Worm (Caenorhabditis elegans) whole organism, midembryonic: ENCODE results near the gene Y97E10AR.4.

Source experiments
- cog-1 ChIP-seq: sonication (generic microtip); optimal IDR thresholded peaks from 2 replicates; lab custom pipeline; 2016; ENCODE audit warnings: missing genetic modification characterization, missing compliant biosample characterization
- klf-2 ChIP-seq: fragments of 200-800 bp; sonication (Bioruptor generic); conservative IDR thresholded peaks from 2 replicates; pipeline ENCODE4 v1.3.6; 2022; ENCODE audit warnings: missing genetic modification reagents, missing genetic modification characterization, missing compliant biosample characterization
- med-1 ChIP-seq: sonication (generic microtip); optimal IDR thresholded peaks from 2 replicates; lab custom pipeline; 2017; ENCODE audit warnings: missing genetic modification characterization, mild to moderate bottlenecking, missing compliant biosample characterization, antibody characterized with exemption, missing genetic modification reagents; ENCODE audit not compliant: insufficient read depth
- ztf-29 ChIP-seq: fragments of 200-800 bp; sonication (Bioruptor generic); IDR thresholded peaks from 2 replicates; pipeline ENCODE4 v1.3.6; 2022; ENCODE audit warnings: missing genetic modification reagents, missing genetic modification characterization, missing compliant biosample characterization

DNA sequence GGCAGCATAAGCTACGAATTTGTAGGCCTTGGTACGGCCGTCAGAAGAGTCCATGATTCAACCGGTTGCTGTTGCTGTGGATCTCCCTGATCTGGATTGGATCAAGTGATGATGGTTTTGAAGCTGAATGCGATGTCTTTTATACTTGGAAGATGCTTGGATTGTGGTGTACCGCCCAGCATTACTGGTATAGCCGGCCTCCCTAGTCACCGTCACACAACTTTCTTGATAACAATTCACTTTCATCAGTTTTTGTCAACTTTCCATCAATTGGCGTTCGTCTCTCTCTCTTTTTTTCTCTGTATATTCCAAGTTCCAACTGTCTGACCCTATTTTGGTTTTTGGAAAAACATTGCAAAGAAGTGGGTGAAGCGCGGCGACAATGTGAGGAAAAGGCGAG, 40.8 kb upstream of the Y97E10AR.4 start, which contains the start of gene col-43:
- TF ChIP-seq ztf-29 (GFP tag; lab: Robert Waterston, UW) = no peak
- no peak for TF ChIP-seq klf-2 (GFP tag; lab: Robert Waterston, UW)
- TF ChIP-seq med-1 (GFP tag; lab: Kevin White, UChicago) = no peak
- TF ChIP-seq cog-1 (tag; lab: Kevin White, UChicago) = no peak
